Worm (Caenorhabditis elegans) whole organism, young adult: Measurements from ENCODE around the gene btb-14.

Source experiments
- B0035.1 ChIP-seq: sonication (generic microtip); optimal IDR thresholded peaks from 2 replicates; lab custom pipeline; 2016; ENCODE audit warnings: missing genetic modification characterization, mild to moderate bottlenecking, missing compliant biosample characterization, missing genotype, missing genetic modification reagents
- B0261.1 ChIP-seq: sonication (generic microtip); optimal IDR thresholded peaks from 2 replicates; lab custom pipeline; 2016; ENCODE audit warnings: mild to moderate bottlenecking, missing genetic modification characterization, moderate library complexity, missing compliant biosample characterization
- F10E7.11 ChIP-seq: sonication (generic microtip); optimal IDR thresholded peaks from 2 replicates; lab custom pipeline; 2017; ENCODE audit warnings: mild to moderate bottlenecking, missing genetic modification characterization, moderate library complexity, missing compliant biosample characterization
- F33H1.4 ChIP-seq: fragments of 200-800 bp; sonication (Bioruptor generic); IDR thresholded peaks from 2 replicates; pipeline ENCODE4 v1.3.6; 2022; ENCODE audit warnings: missing genetic modification reagents, missing genetic modification characterization, missing compliant biosample characterization
- F49E8.2 ChIP-seq: sonication (generic microtip); optimal IDR thresholded peaks from 3 replicates; lab custom pipeline; 2017; ENCODE audit warnings: missing genetic modification characterization, mild to moderate bottlenecking, missing compliant biosample characterization, antibody characterized with exemption, moderate library complexity; ENCODE audit not compliant: insufficient read depth
- T26A5.8 ChIP-seq: sonication (generic microtip); optimal IDR thresholded peaks from 2 replicates; lab custom pipeline; 2016; ENCODE audit warnings: missing genetic modification characterization, missing compliant biosample characterization
- athp-1 ChIP-seq: sonication (generic microtip); optimal IDR thresholded peaks from 2 replicates; lab custom pipeline; 2017; ENCODE audit warnings: mild to moderate bottlenecking, missing genetic modification characterization, missing compliant biosample characterization
- bed-1 ChIP-seq: fragments of 200-800 bp; sonication (Bioruptor generic); IDR thresholded peaks from 2 replicates; pipeline ENCODE4 v1.3.6; 2022; ENCODE audit warnings: missing genetic modification reagents, missing genetic modification characterization, missing compliant biosample characterization
- bed-2 ChIP-seq: fragments of 200-800 bp; sonication (Bioruptor generic); IDR thresholded peaks from 2 replicates; pipeline ENCODE4 v1.3.6; 2022; ENCODE audit warnings: missing genetic modification reagents, missing genetic modification characterization, missing compliant biosample characterization
- cebp-1 ChIP-seq, 2 experiments: fragments of 200-800 bp in 1 of 2; sonication (Bioruptor generic) in 1 of 2; sonication (generic microtip) in 1 of 2; IDR thresholded peaks in 1 of 2; optimal IDR thresholded peaks in 1 of 2; 2 replicates each; pipeline versions ENCODE4 v1.3.6 to Lab custom; 2017 to 2022; ENCODE audit warnings: missing compliant biosample characterization in 2 of 2, missing genetic modification characterization in 2 of 2, mild to moderate bottlenecking in 1 of 2, missing genetic modification reagents in 1 of 2, moderate library complexity in 1 of 2
- cebp-2 ChIP-seq: fragments of 200-800 bp; sonication (Bioruptor generic); IDR thresholded peaks from 2 replicates; pipeline ENCODE4 v1.3.6; 2022; ENCODE audit warnings: missing genetic modification characterization, missing compliant biosample characterization
- ceh-58 ChIP-seq: fragments of 200-800 bp; sonication (Bioruptor generic); IDR thresholded peaks from 2 replicates; pipeline ENCODE4 v1.3.6; 2022; ENCODE audit warnings: missing genetic modification characterization, missing compliant biosample characterization
- die-1 ChIP-seq: sonication (generic microtip); optimal IDR thresholded peaks from 2 replicates; lab custom pipeline; 2016; ENCODE audit warnings: missing genotype, mild to moderate bottlenecking, missing genetic modification characterization, missing compliant biosample characterization
- egrh-3 ChIP-seq: fragments of 200-800 bp; sonication (Bioruptor generic); IDR thresholded peaks from 2 replicates; pipeline ENCODE4 v1.3.6; 2022; ENCODE audit warnings: missing genetic modification reagents, missing genetic modification characterization, missing compliant biosample characterization
- him-1 ChIP-seq: sonication (generic microtip); optimal IDR thresholded peaks from 2 replicates; lab custom pipeline; 2016; ENCODE audit warnings: missing genotype, missing genetic modification reagents, missing genetic modification characterization, missing compliant biosample characterization
- lin-35 ChIP-seq, 3 experiments: fragments of 150-350 bp in 2 of 3; sonication (generic microtip) in 1 of 3; optimal IDR thresholded peaks; 2 replicates each; lab custom pipeline; 2014 to 2018; ENCODE audit warnings: missing biosample characterization in 3 of 3, missing genetic modification characterization in 3 of 3, missing genetic modification reagents in 3 of 3
- lin-54 ChIP-seq: fragments of 200-800 bp; sonication (Bioruptor generic); optimal IDR thresholded peaks from 2 replicates; lab custom pipeline; 2018; ENCODE audit warnings: mild to moderate bottlenecking, missing genetic modification characterization, missing compliant biosample characterization
- madf-10 ChIP-seq: sonication (generic microtip); optimal IDR thresholded peaks from 2 replicates; lab custom pipeline; 2016; ENCODE audit warnings: mild to moderate bottlenecking, missing genetic modification characterization, missing compliant biosample characterization
- madf-3 ChIP-seq: fragments of 200-800 bp; sonication (Bioruptor generic); IDR thresholded peaks from 2 replicates; pipeline ENCODE4 v1.3.6; 2022; ENCODE audit warnings: missing genetic modification reagents, missing genetic modification characterization, missing compliant biosample characterization
- mcd-1 ChIP-seq: fragments of 200-800 bp; sonication (Bioruptor generic); IDR thresholded peaks from 2 replicates; pipeline ENCODE4 v1.3.6; 2022; ENCODE audit warnings: missing genetic modification reagents, missing genetic modification characterization, missing compliant biosample characterization
- mel-28 ChIP-seq: sonication (generic microtip); optimal IDR thresholded peaks from 2 replicates; lab custom pipeline; 2016; ENCODE audit warnings: borderline replicate concordance, mild to moderate bottlenecking, missing genetic modification characterization, missing compliant biosample characterization
- mes-4 ChIP-seq: sonication (generic microtip); optimal IDR thresholded peaks from 2 replicates; lab custom pipeline; 2016; ENCODE audit warnings: missing genotype, missing genetic modification characterization, missing compliant biosample characterization
- nfya-1 ChIP-seq: sonication (generic microtip); optimal IDR thresholded peaks from 2 replicates; lab custom pipeline; 2017; ENCODE audit warnings: antibody characterized with exemption, missing compliant biosample characterization, missing genetic modification characterization, borderline replicate concordance; ENCODE audit not compliant: insufficient read depth
- repo-1 ChIP-seq: sonication (generic microtip); optimal IDR thresholded peaks from 2 replicates; lab custom pipeline; 2017; ENCODE audit warnings: mild to moderate bottlenecking, missing genetic modification characterization, missing compliant biosample characterization
- rpc-1 ChIP-seq, 2 experiments: fragments of 150-350 bp in 1 of 2; sonication (generic microtip) in 1 of 2; optimal IDR thresholded peaks; 2 replicates each; lab custom pipeline; 2014 to 2018; ENCODE audit warnings: missing biosample characterization in 1 of 2, missing genetic modification characterization in 1 of 2, missing genetic modification reagents in 1 of 2, missing genotype in 1 of 2
- snpc-4 ChIP-seq, 5 experiments: fragments of 150-350 bp in 1 of 5; sonication (generic microtip) in 4 of 5; optimal IDR thresholded peaks; 2 replicates each; lab custom pipeline; 2014 to 2018; ENCODE audit warnings: missing genetic modification characterization in 5 of 5, missing biosample characterization in 3 of 5, antibody characterized with exemption in 2 of 5, mild to moderate bottlenecking in 2 of 5, missing compliant biosample characterization in 2 of 5, missing genotype in 2 of 5, moderate library complexity in 2 of 5, missing genetic modification reagents in 1 of 5
- tbx-9 ChIP-seq: sonication (generic microtip); optimal IDR thresholded peaks from 2 replicates; lab custom pipeline; 2016; ENCODE audit warnings: borderline replicate concordance, missing genetic modification characterization, inconsistent platforms, missing compliant biosample characterization
- unc-130 ChIP-seq: sonication (generic microtip); optimal IDR thresholded peaks from 2 replicates; lab custom pipeline; 2016; ENCODE audit warnings: missing genetic modification reagents, missing genetic modification characterization, missing compliant biosample characterization
- zfh-2 ChIP-seq: fragments of 200-800 bp; sonication (Bioruptor generic); conservative IDR thresholded peaks from 2 replicates; pipeline ENCODE4 v1.3.6; 2022; ENCODE audit warnings: missing genetic modification reagents, missing genetic modification characterization, missing compliant biosample characterization
- ztf-18 ChIP-seq: sonication (generic microtip); optimal IDR thresholded peaks from 2 replicates; lab custom pipeline; 2016; ENCODE audit warnings: missing genotype, mild to moderate bottlenecking, missing genetic modification characterization, missing compliant biosample characterization
- ztf-6 ChIP-seq: fragments of 200-800 bp; sonication (Bioruptor generic); IDR thresholded peaks from 2 replicates; pipeline ENCODE4 v1.3.6; 2022; ENCODE audit warnings: missing genetic modification reagents, missing genetic modification characterization, missing compliant biosample characterization

Gene btb-14

ce11 chrII:12362262-12362661 is 21.0 kb upstream of the btb-14 start (continued):
- TF ChIP-seq ztf-6 (no peak), snpc-4 (GFP tag; optimal IDR thresholded peaks at IDR 0.05; lab: Kevin White, UChicago) (no peak), snpc-4 (tag; optimal IDR thresholded peaks at IDR 0.05; lab: Kevin White, UChicago) (peak in 1 of 4 experiments; percentile 33), rpc-1 (optimal IDR thresholded peaks at IDR 0.05; lab: Kevin White, UChicago) (peak; percentile 52), rpc-1 (tag; optimal IDR thresholded peaks at IDR 0.05; lab: Kevin White, UChicago) (peak; percentile 75), F49E8.2 (tag; lab: Kevin White, UChicago) (peak; percentile 19), die-1 (tag; lab: Kevin White, UChicago) (peak; percentile 71), B0261.1 (tag; lab: Kevin White, UChicago) (peak; percentile 70)

- no peak for TF ChIP-seq cebp-1 (GFP tag; IDR thresholded peaks at IDR 0.05; lab: Robert Waterston, UW)
- peak; percentile 9 for TF ChIP-seq cebp-1 (tag; optimal IDR thresholded peaks at IDR 0.05; lab: Kevin White, UChicago)
- peak; percentile 94 for TF ChIP-seq zfh-2 (GFP tag; lab: Robert Waterston, UW)
- TF ChIP-seq egrh-3 (GFP tag; lab: Robert Waterston, UW), result peak; percentile 55; the same call in 1 of the 2 replicates
- no peak for TF ChIP-seq mel-28 (tag; lab: Kevin White, UChicago)
Observed at ce11 chrII:12369202-12369601, 14.1 kb upstream of the btb-14 start.

- TF ChIP-seq repo-1 (tag; lab: Kevin White, UChicago) (no peak), madf-10 (tag; lab: Kevin White, UChicago) (no peak), nfya-1 (tag; lab: Kevin White, UChicago) (no peak), F10E7.11 (no peak), lin-35 (GFP tag; optimal IDR thresholded peaks at IDR 0.05; lab: Kevin White, UChicago) (no peak), zfh-2 (GFP tag; lab: Robert Waterston, UW) (no peak), bed-2 (GFP tag; lab: Robert Waterston, UW) (no peak), him-1 (no peak), cebp-2 (GFP tag; lab: Robert Waterston, UW) (no peak), ceh-58 (GFP tag; lab: Robert Waterston, UW) (no peak), T26A5.8 (tag; lab: Kevin White, UChicago) (no peak), unc-130 (GFP tag; lab: Kevin White, UChicago) (no peak), bed-1 (no peak), mes-4 (tag; lab: Kevin White, UChicago) (no peak), athp-1 (tag; lab: Kevin White, UChicago) (no peak), madf-3 (no peak), tbx-9 (tag; lab: Kevin White, UChicago) (no peak)
Observed at ce11 chrII:12373921-12374320, 9.3 kb upstream of the btb-14 start.

- TF ChIP-seq B0035.1 (tag; lab: Kevin White, UChicago) (no peak), lin-54 (GFP tag; lab: Kevin White, UChicago) (no peak), ztf-18 (tag; lab: Kevin White, UChicago) (no peak), F33H1.4 (GFP tag; lab: Robert Waterston, UW) (no peak), mcd-1 (GFP tag; lab: Robert Waterston, UW) (no peak)
- TF ChIP-seq, all 124 proteins: peak for 0
Observed at ce11 chrII:12378793-12379192, 4.5 kb upstream of the btb-14 start.
